Fruit fly (Drosophila melanogaster): ENCODE results near the gene Or33c.

Gene Or33c

DNA sequence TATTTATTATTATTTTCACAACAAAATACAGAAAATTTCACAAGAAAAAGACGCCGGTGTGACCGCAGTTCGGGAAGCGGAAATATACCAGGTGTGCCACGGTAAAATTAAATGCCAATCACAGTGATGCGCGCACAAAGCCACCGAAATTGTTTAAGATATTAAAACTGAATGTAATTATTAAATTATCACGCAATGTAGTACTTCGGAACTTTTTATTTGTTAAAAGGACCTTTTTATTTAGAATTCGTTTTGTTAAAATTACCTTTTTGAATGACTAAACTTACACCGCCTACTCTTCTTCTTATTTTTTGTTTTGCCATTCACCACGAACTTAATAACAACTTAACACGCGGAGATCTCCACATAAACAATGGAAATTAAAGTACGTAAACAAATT is 50.2 kb downstream of the Or33c start, which contains the start of the genes CG6686 and CG34163 (continued):
- TF ChIP-seq dm (GFP tag; optimal IDR thresholded peaks at IDR 0.05): peak; percentile 92
- TF ChIP-seq CG4424 (GFP tag; optimal IDR thresholded peaks at IDR 0.05): peak; percentile 25
- TF ChIP-seq insv (GFP tag; optimal IDR thresholded peaks at IDR 0.05): peak in 1 of 2 experiments; percentile 3
- no peak for TF ChIP-seq Side (GFP tag; optimal IDR thresholded peaks at IDR 0.05)
- TF ChIP-seq Hsf (GFP tag; optimal IDR thresholded peaks at IDR 0.05): peak; percentile 64
- TF ChIP-seq B-H2 (GFP tag; optimal IDR thresholded peaks at IDR 0.05): peak; percentile 36
- peak; percentile 47 for TF ChIP-seq Meics (GFP tag; optimal IDR thresholded peaks at IDR 0.05)
- no peak for TF ChIP-seq ERR (GFP tag; optimal IDR thresholded peaks at IDR 0.05)
- peak; percentile 32 for TF ChIP-seq CG33557 (GFP tag; optimal IDR thresholded peaks at IDR 0.05)
- 0 out of 2 replicates have a peak, but pooled peaks have one; percentile 18 for TF ChIP-seq stc (GFP tag; IDR thresholded peaks at IDR 0.05)
- peak; percentile 68 for TF ChIP-seq phol (tag; optimal IDR thresholded peaks at IDR 0.05)
- TF ChIP-seq Blimp-1 (GFP tag; optimal IDR thresholded peaks at IDR 0.05): no peak
- TF ChIP-seq slbo (GFP tag; IDR thresholded peaks at IDR 0.05): peak; percentile 66; the same call in 1 of the 2 replicates
- TF ChIP-seq Sox100B (GFP tag; optimal IDR thresholded peaks at IDR 0.05): no peak
- TF ChIP-seq tup (GFP tag; optimal IDR thresholded peaks at IDR 0.05): no peak
- TF ChIP-seq CG15514 (GFP tag; optimal IDR thresholded peaks at IDR 0.05): peak; percentile 49
- TF ChIP-seq vfl (GFP tag; optimal IDR thresholded peaks at IDR 0.05): peak; percentile 41
- TF ChIP-seq bsh (GFP tag; optimal IDR thresholded peaks at IDR 0.05): peak in 1 of 2 experiments; percentile 14
- TF ChIP-seq CG30020 (tag; optimal IDR thresholded peaks at IDR 0.05): peak; percentile 29
- peak; percentile 83 for TF ChIP-seq CG14710 (tag; optimal IDR thresholded peaks at IDR 0.05)
- TF ChIP-seq gro (GFP tag; optimal IDR thresholded peaks at IDR 0.05): peak; percentile 31
- TF ChIP-seq al (GFP tag; IDR thresholded peaks at IDR 0.05): peak; percentile 37; the same call in 1 of the 2 replicates
- no peak for TF ChIP-seq shn (GFP tag; optimal IDR thresholded peaks at IDR 0.05)
- no peak for TF ChIP-seq Bdp1 (GFP tag; optimal IDR thresholded peaks at IDR 0.05)
- peak; percentile 64 for TF ChIP-seq E2f2 (GFP tag; IDR thresholded peaks at IDR 0.05)
- TF ChIP-seq tin (GFP tag; optimal IDR thresholded peaks at IDR 0.05): peak; percentile 17
- TF ChIP-seq fu2 (GFP tag; optimal IDR thresholded peaks at IDR 0.05): peak; percentile 30
- TF ChIP-seq sens (GFP tag): peak; percentile 86
- peak; percentile 41; the same call in 1 of the 2 replicates for TF ChIP-seq CG14441 (GFP tag; IDR thresholded peaks at IDR 0.05)
- no peak for TF ChIP-seq Ravus (GFP tag; IDR thresholded peaks at IDR 0.05)
- TF ChIP-seq stwl (tag; optimal IDR thresholded peaks at IDR 0.05): peak; percentile 63
- peak; percentile 24 for TF ChIP-seq CG18262 (tag; optimal IDR thresholded peaks at IDR 0.05)
- TF ChIP-seq CG12299 (tag; optimal IDR thresholded peaks at IDR 0.05): peak; percentile 47
- TF ChIP-seq CG3838 (GFP tag; optimal IDR thresholded peaks at IDR 0.05): peak; percentile 7
- peak; percentile 14 for TF ChIP-seq CG18764 (GFP tag; optimal IDR thresholded peaks at IDR 0.05)
- TF ChIP-seq Stat92E (GFP tag; optimal IDR thresholded peaks at IDR 0.05): peak in 1 of 3 experiments; percentile 38
- TF ChIP-seq sc (optimal IDR thresholded peaks at IDR 0.05): no peak
- no peak for TF ChIP-seq sc (GFP tag; optimal IDR thresholded peaks at IDR 0.05)
- TF ChIP-seq Ets97D (GFP tag; optimal IDR thresholded peaks at IDR 0.05): peak; percentile 71
- peak; percentile 59 for TF ChIP-seq Sin3A (optimal IDR thresholded peaks at IDR 0.05)
- TF ChIP-seq CG13296 (GFP tag; optimal IDR thresholded peaks at IDR 0.05): peak; percentile 3
- TF ChIP-seq CG8944 (GFP tag; optimal IDR thresholded peaks at IDR 0.05): peak; percentile 5
- peak; percentile 37 for TF ChIP-seq pum (GFP tag; optimal IDR thresholded peaks at IDR 0.05)
- TF ChIP-seq CG18011 (GFP tag; optimal IDR thresholded peaks at IDR 0.05): peak; percentile 14
- no peak for TF ChIP-seq kah (GFP tag; optimal IDR thresholded peaks at IDR 0.05)
- no peak for TF ChIP-seq prd (optimal IDR thresholded peaks at IDR 0.05)
- TF ChIP-seq prd (GFP tag; IDR thresholded peaks at IDR 0.05): peak; percentile 46; the same call in 1 of the 3 replicates
- TF ChIP-seq Dp (GFP tag; optimal IDR thresholded peaks at IDR 0.05): peak; percentile 43
- TF ChIP-seq Hr51 (GFP tag; optimal IDR thresholded peaks at IDR 0.05): peak in 1 of 2 experiments; percentile 54
- no peak for TF ChIP-seq CG4707 (GFP tag; optimal IDR thresholded peaks at IDR 0.05)
- peak; percentile 74 for TF ChIP-seq CG9797 (GFP tag; optimal IDR thresholded peaks at IDR 0.05)

All from whole organism, embryonic.